Worm (Caenorhabditis elegans): ENCODE data around the gene math-25.

The math-25 gene

ce11 chrII:1865683-1866431 lies 30.0 kb upstream of the math-25 start, which contains the start of gene math-15:
Gene math-15, plus strand, starts transcription at chrII:1866381.
- TF ChIP-seq elt-2 (tag; optimal IDR thresholded peaks at IDR 0.05) (peak; percentile 67), nhr-11 (tag; optimal IDR thresholded peaks at IDR 0.05) (no peak), sea-2 (GFP tag; optimal IDR thresholded peaks at IDR 0.05) (no peak), pqm-1 (tag; optimal IDR thresholded peaks at IDR 0.05) (peak; percentile 11), ceh-16 (tag; optimal IDR thresholded peaks at IDR 0.05) (no peak), R02D3.7 (tag; optimal IDR thresholded peaks at IDR 0.05) (no peak), nhr-28 (tag; optimal IDR thresholded peaks at IDR 0.05) (no peak)

ce11 chrII:1869120-1869519 lies 26.7 kb upstream of the math-25 start, which contains the start of gene math-14:
Gene math-14, plus strand, starts transcription at chrII:1869420.
- TF ChIP-seq mml-1 (tag; optimal IDR thresholded peaks at IDR 0.05): no peak
- TF ChIP-seq ceh-28 (tag; optimal IDR thresholded peaks at IDR 0.05): no peak
- no peak for TF ChIP-seq elt-1 (tag; optimal IDR thresholded peaks at IDR 0.05)
- TF ChIP-seq elt-2 (tag; optimal IDR thresholded peaks at IDR 0.05): peak; percentile 29
- TF ChIP-seq lin-15B (tag; optimal IDR thresholded peaks at IDR 0.05): no peak
- TF ChIP-seq unc-62 (GFP tag; optimal IDR thresholded peaks at IDR 0.05): no peak

DNA sequence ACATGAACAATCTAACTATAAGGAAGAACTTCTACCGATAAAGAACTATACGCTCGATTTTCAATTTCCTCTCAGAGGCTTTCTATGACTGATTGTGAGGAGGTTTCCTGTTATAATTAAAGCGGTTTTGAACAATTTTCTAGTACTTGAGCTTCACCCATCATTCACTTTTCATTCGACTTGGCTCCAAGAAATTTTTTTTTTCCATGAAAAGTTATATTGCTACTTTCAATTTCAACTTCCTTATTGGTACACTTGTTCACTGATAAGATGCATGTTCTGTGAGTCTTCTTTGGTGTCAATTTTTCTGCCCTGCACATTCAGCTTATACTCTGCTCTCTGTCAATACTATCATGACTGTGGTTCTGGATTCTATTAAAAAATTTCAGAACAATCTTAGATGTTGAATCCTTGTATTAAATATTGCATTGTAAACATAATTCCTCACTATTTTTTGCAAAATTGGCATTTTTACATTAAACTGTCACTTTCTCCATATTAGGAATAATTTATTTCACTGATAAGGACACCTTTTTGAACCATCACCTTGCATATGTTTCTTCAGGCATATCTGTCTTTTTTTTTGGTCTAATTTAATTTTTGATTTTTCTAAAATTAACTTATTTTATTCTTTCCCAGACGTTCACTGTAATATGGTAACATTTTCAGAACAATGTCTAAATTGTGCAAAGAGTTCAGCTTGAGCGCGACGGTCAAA lies 24.8 kb upstream of the math-25 start, which contains the start of gene math-10:
TSS of gene math-10 (plus strand) at position 668 of the 718 bp plus-strand sequence.
- TF ChIP-seq elt-2 (tag; optimal IDR thresholded peaks at IDR 0.05) (peak; percentile 71), ama-1 (optimal IDR thresholded peaks at IDR 0.05) (no peak)

- TF ChIP-seq pha-4 (tag; optimal IDR thresholded peaks at IDR 0.05) (no peak), aly-2 (tag; optimal IDR thresholded peaks at IDR 0.05) (no peak)
These were observed 20.2 kb upstream of the math-25 start, which contains the start of gene math-13 for ce11 chrII:1875658-1876057. Gene math-13, plus strand, starts transcription at chrII:1875958.

DNA sequence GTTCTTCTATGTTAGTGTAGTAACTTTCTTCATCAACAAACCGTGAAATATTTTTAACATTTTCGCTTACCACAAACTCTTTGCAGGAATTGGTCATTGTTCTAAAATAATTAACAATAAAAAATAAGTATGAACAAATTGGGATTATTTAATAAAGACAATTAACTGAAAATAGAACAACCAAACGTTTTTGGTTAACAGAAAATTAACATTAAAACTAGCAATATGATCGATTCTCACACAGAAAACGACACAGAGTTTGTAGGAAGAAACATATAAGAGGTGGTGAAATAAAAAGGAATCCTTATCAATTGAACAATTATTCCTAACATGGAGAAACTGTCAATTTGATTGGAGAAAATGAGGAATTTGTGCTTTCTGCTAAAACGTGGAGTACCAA lies 17.2 kb upstream of the math-25 start, which contains the start of gene math-16:
TSS of gene math-16 (minus strand) at position 101 of the 400 bp plus-strand sequence.
- TF ChIP-seq fos-1 (tag; optimal IDR thresholded peaks at IDR 0.05) (no peak), ceh-82 (tag; optimal IDR thresholded peaks at IDR 0.05) (no peak), ztf-11 (tag; optimal IDR thresholded peaks at IDR 0.05) (no peak), nhr-67 (tag; optimal IDR thresholded peaks at IDR 0.05) (no peak), zag-1 (tag; optimal IDR thresholded peaks at IDR 0.05) (no peak)

DNA sequence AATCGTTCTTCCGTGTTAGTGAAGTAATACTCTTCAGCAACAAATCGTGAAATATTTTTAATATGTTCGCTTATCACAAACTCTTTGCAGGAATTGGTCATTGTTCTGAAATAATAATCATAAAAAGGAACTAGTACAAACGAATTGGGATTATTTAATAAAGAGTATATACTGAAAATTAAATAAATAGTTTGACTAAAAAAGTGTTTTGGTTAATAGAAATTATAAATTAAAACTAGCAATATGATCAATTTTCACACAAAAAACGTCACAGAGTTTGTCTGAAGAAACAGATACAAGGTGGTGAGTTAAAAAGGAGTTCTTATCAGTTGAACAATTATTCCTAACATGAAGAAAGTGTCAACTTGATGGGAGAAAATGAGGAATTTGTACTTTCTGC lies 13.2 kb upstream of the math-25 start, which contains the start of gene math-5:
TSS of gene math-5 (minus strand) at position 101 of the 400 bp plus-strand sequence.
- TF ChIP-seq snpc-4 (tag; optimal IDR thresholded peaks at IDR 0.05) (no peak), ceh-82 (tag; optimal IDR thresholded peaks at IDR 0.05) (no peak), nhr-237 (tag; optimal IDR thresholded peaks at IDR 0.05) (no peak), zag-1 (tag; optimal IDR thresholded peaks at IDR 0.05) (no peak), nhr-67 (tag; optimal IDR thresholded peaks at IDR 0.05) (no peak), sea-2 (GFP tag; optimal IDR thresholded peaks at IDR 0.05) (no peak), ceh-16 (tag; optimal IDR thresholded peaks at IDR 0.05) (no peak), nhr-43 (tag; optimal IDR thresholded peaks at IDR 0.05; ENCODE audit: poor library complexity, severe bottlenecking) (no peak), fkh-2 (tag; optimal IDR thresholded peaks at IDR 0.05) (no peak), nhr-11 (tag; optimal IDR thresholded peaks at IDR 0.05) (no peak), unc-39 (tag; optimal IDR thresholded peaks at IDR 0.05) (no peak), nhr-25 (tag; optimal IDR thresholded peaks at IDR 0.05) (no peak), nhr-77 (tag; optimal IDR thresholded peaks at IDR 0.05) (no peak), nhr-12 (tag; optimal IDR thresholded peaks at IDR 0.05) (no peak)

- TF ChIP-seq egl-5 (tag; optimal IDR thresholded peaks at IDR 0.05) (no peak), elt-3 (tag; optimal IDR thresholded peaks at IDR 0.05) (no peak), nhr-12 (tag; optimal IDR thresholded peaks at IDR 0.05) (no peak), nhr-77 (tag; optimal IDR thresholded peaks at IDR 0.05) (no peak), elt-1 (tag; optimal IDR thresholded peaks at IDR 0.05) (no peak), hmg-11 (tag; optimal IDR thresholded peaks at IDR 0.05) (no peak), mdl-1 (tag; optimal IDR thresholded peaks at IDR 0.05) (no peak), lin-39 (tag; optimal IDR thresholded peaks at IDR 0.05) (no peak), nhr-237 (tag; optimal IDR thresholded peaks at IDR 0.05) (no peak), skn-1 (tag; optimal IDR thresholded peaks at IDR 0.05) (no peak), fkh-2 (tag; optimal IDR thresholded peaks at IDR 0.05) (no peak), ztf-4 (tag; optimal IDR thresholded peaks at IDR 0.05) (no peak), nhr-11 (tag; optimal IDR thresholded peaks at IDR 0.05) (no peak), pqm-1 (tag; optimal IDR thresholded peaks at IDR 0.05) (no peak), nhr-43 (tag; optimal IDR thresholded peaks at IDR 0.05; ENCODE audit: poor library complexity, severe bottlenecking) (no peak), ceh-82 (tag; optimal IDR thresholded peaks at IDR 0.05) (no peak), lin-15B (tag; optimal IDR thresholded peaks at IDR 0.05) (no peak), aly-2 (tag; optimal IDR thresholded peaks at IDR 0.05) (no peak)
These were observed 11.2 kb upstream of the math-25 start, which contains the start of gene math-6 for ce11 chrII:1884635-1885034. Gene math-6, minus strand, starts transcription at chrII:1884735.
